Worm (Caenorhabditis elegans) whole organism, L2 larva: Measurements from ENCODE around the gene mev-1.

Source experiments
- C34F6.9 ChIP-seq: fragments of 150-350 bp; optimal IDR thresholded peaks from 2 replicates; lab custom pipeline; 2014; ENCODE audit warnings: missing biosample characterization, missing genetic modification characterization
- ZK546.5 ChIP-seq: sonication (generic microtip); optimal IDR thresholded peaks from 2 replicates; lab custom pipeline; 2017; ENCODE audit warnings: missing biosample characterization, missing genetic modification characterization
- alr-1 ChIP-seq: fragments of 150-350 bp; optimal IDR thresholded peaks from 2 replicates; lab custom pipeline; 2014; ENCODE audit warnings: missing biosample characterization, missing genetic modification characterization
- ama-1 ChIP-seq: fragments of 150-350 bp; optimal IDR thresholded peaks from 2 replicates; lab custom pipeline; 2018; ENCODE audit warnings: inconsistent platforms
- blmp-1 ChIP-seq: sonication (generic microtip); optimal IDR thresholded peaks from 2 replicates; lab custom pipeline; 2017; ENCODE audit warnings: missing genetic modification characterization, mild to moderate bottlenecking, missing compliant biosample characterization, antibody characterized with exemption, moderate library complexity; ENCODE audit not compliant: insufficient read depth
- ceh-16 ChIP-seq: fragments of 150-350 bp; optimal IDR thresholded peaks from 2 replicates; lab custom pipeline; 2014; ENCODE audit warnings: missing biosample characterization, missing genetic modification characterization
- ceh-82 ChIP-seq: fragments of 150-350 bp; optimal IDR thresholded peaks from 2 replicates; lab custom pipeline; 2014; ENCODE audit warnings: missing biosample characterization, missing genetic modification characterization
- crh-2 ChIP-seq: sonication (generic microtip); optimal IDR thresholded peaks from 2 replicates; lab custom pipeline; 2017; ENCODE audit warnings: missing biosample characterization, missing genetic modification characterization
- dmd-4 ChIP-seq: sonication (generic microtip); optimal IDR thresholded peaks from 2 replicates; lab custom pipeline; 2017; ENCODE audit warnings: missing biosample characterization, missing genetic modification characterization
- egl-27 ChIP-seq: sonication (generic microtip); optimal IDR thresholded peaks from 3 replicates; lab custom pipeline; 2017; ENCODE audit warnings: missing biosample characterization, missing genetic modification reagents, missing genetic modification characterization
- elt-1 ChIP-seq: fragments of 150-350 bp; optimal IDR thresholded peaks from 2 replicates; lab custom pipeline; 2014; ENCODE audit warnings: missing biosample characterization, missing genetic modification characterization
- elt-3 ChIP-seq: sonication (generic microtip); optimal IDR thresholded peaks from 2 replicates; lab custom pipeline; 2017; ENCODE audit warnings: missing biosample characterization, missing genetic modification characterization
- fos-1 ChIP-seq: fragments of 150-350 bp; optimal IDR thresholded peaks from 2 replicates; lab custom pipeline; 2014; ENCODE audit warnings: missing biosample characterization, missing genetic modification characterization
- gmeb-1 ChIP-seq: fragments of 150-350 bp; optimal IDR thresholded peaks from 2 replicates; lab custom pipeline; 2014; ENCODE audit warnings: missing biosample characterization, missing genetic modification characterization
- lin-11 ChIP-seq: fragments of 150-350 bp; sonication (generic microtip); optimal IDR thresholded peaks from 2 replicates; lab custom pipeline; 2014; ENCODE audit warnings: missing biosample characterization, missing genetic modification characterization, inconsistent platforms, mixed read lengths
- lin-13 ChIP-seq: fragments of 150-350 bp; optimal IDR thresholded peaks from 2 replicates; lab custom pipeline; 2014; ENCODE audit warnings: missing biosample characterization, missing genetic modification reagents, missing genetic modification characterization
- lin-39 ChIP-seq: fragments of 150-350 bp; optimal IDR thresholded peaks from 2 replicates; lab custom pipeline; 2014; ENCODE audit warnings: missing biosample characterization, missing genetic modification reagents, missing genetic modification characterization
- lsy-2 ChIP-seq, 2 experiments: fragments of 150-350 bp in 1 of 2; sonication (generic microtip) in 1 of 2; optimal IDR thresholded peaks; 2 replicates each; lab custom pipeline; 2014 to 2017; ENCODE audit warnings: missing biosample characterization in 2 of 2, missing genetic modification characterization in 2 of 2
- mab-5 ChIP-seq: fragments of 150-350 bp; optimal IDR thresholded peaks from 2 replicates; lab custom pipeline; 2014; ENCODE audit warnings: missing biosample characterization, missing genetic modification characterization
- mbf-1 ChIP-seq: sonication (generic microtip); optimal IDR thresholded peaks from 2 replicates; lab custom pipeline; 2017; ENCODE audit warnings: missing biosample characterization, missing genetic modification characterization
- mdl-1 ChIP-seq, 2 experiments: fragments of 150-350 bp in 1 of 2; sonication (generic microtip) in 1 of 2; optimal IDR thresholded peaks; 2 replicates each; lab custom pipeline; 2017; ENCODE audit warnings: missing biosample characterization in 2 of 2, missing genetic modification characterization in 2 of 2
- nhr-10 ChIP-seq: sonication (generic microtip); optimal IDR thresholded peaks from 2 replicates; lab custom pipeline; 2017; ENCODE audit warnings: missing biosample characterization, missing genetic modification characterization
- nhr-11 ChIP-seq: fragments of 150-350 bp; optimal IDR thresholded peaks from 2 replicates; lab custom pipeline; 2014; ENCODE audit warnings: missing biosample characterization, missing genetic modification characterization
- nhr-129 ChIP-seq: fragments of 150-350 bp; optimal IDR thresholded peaks from 2 replicates; lab custom pipeline; 2014; ENCODE audit warnings: missing biosample characterization, missing genetic modification characterization
- nhr-21 ChIP-seq: fragments of 150-350 bp; optimal IDR thresholded peaks from 2 replicates; lab custom pipeline; 2014; ENCODE audit warnings: missing biosample characterization, missing genetic modification characterization
- nhr-25 ChIP-seq: fragments of 150-350 bp; sonication (generic microtip); optimal IDR thresholded peaks from 3 replicates; lab custom pipeline; 2014; ENCODE audit warnings: missing biosample characterization, missing genetic modification characterization
- nhr-77 ChIP-seq: fragments of 150-350 bp; optimal IDR thresholded peaks from 2 replicates; lab custom pipeline; 2014; ENCODE audit warnings: missing biosample characterization, missing genetic modification characterization
- peb-1 ChIP-seq: fragments of 150-350 bp; optimal IDR thresholded peaks from 2 replicates; lab custom pipeline; 2014; ENCODE audit warnings: missing biosample characterization, missing genetic modification characterization
- skn-1 ChIP-seq: sonication (generic microtip); optimal IDR thresholded peaks from 2 replicates; lab custom pipeline; 2017; ENCODE audit warnings: missing biosample characterization, missing genetic modification characterization
- sma-3 ChIP-seq: sonication (generic microtip); optimal IDR thresholded peaks from 2 replicates; lab custom pipeline; 2016; ENCODE audit warnings: missing genetic modification reagents, missing genetic modification characterization, missing compliant biosample characterization
- sma-9 ChIP-seq, 2 experiments: fragments of 150-350 bp in 1 of 2; sonication (generic microtip) in 1 of 2; optimal IDR thresholded peaks; 2 replicates each; lab custom pipeline; 2014 to 2016; ENCODE audit warnings: missing genetic modification characterization in 2 of 2, mild to moderate bottlenecking in 1 of 2, missing biosample characterization in 1 of 2, missing compliant biosample characterization in 1 of 2, missing genetic modification reagents in 1 of 2, moderate library complexity in 1 of 2
- snpc-4 ChIP-seq: fragments of 150-350 bp; optimal IDR thresholded peaks from 2 replicates; lab custom pipeline; 2014; ENCODE audit warnings: missing biosample characterization, missing genetic modification characterization
- unc-55 ChIP-seq: fragments of 150-350 bp; sonication (generic microtip); optimal IDR thresholded peaks from 3 replicates; lab custom pipeline; 2014; ENCODE audit warnings: missing biosample characterization, missing genetic modification reagents, missing genetic modification characterization
- zag-1 ChIP-seq: fragments of 150-350 bp; optimal IDR thresholded peaks from 2 replicates; lab custom pipeline; 2014; ENCODE audit warnings: missing biosample characterization, missing genetic modification characterization
- ztf-1 ChIP-seq: fragments of 200-800 bp; sonication (Bioruptor generic); conservative IDR thresholded peaks from 2 replicates; pipeline ENCODE4 v1.3.6; 2022; ENCODE audit warnings: missing genetic modification characterization, missing compliant biosample characterization
- ztf-4 ChIP-seq: fragments of 150-350 bp; optimal IDR thresholded peaks from 2 replicates; lab custom pipeline; 2014; ENCODE audit warnings: missing biosample characterization, missing genetic modification characterization

Gene mev-1

ce11 chrIII:10380640-10381039 lies 46.6 kb downstream of the mev-1 start:
- no peak for TF ChIP-seq elt-3 (tag; lab: Kevin White, UChicago)
- peak; percentile 32 for TF ChIP-seq fos-1 (tag; lab: Kevin White, UChicago)
- peak; percentile 12 for TF ChIP-seq sma-9 (GFP tag; optimal IDR thresholded peaks at IDR 0.05; lab: Kevin White, UChicago)
- TF ChIP-seq sma-9 (tag; optimal IDR thresholded peaks at IDR 0.05; lab: Kevin White, UChicago): no peak
- no peak for TF ChIP-seq sma-3 (GFP tag; lab: Kevin White, UChicago)
- no peak for TF ChIP-seq zag-1 (tag; lab: Kevin White, UChicago)
- TF ChIP-seq nhr-21: no peak
- TF ChIP-seq mab-5 (tag; lab: Kevin White, UChicago): no peak
- peak; percentile 6 for TF ChIP-seq nhr-129
- no peak for TF ChIP-seq blmp-1 (tag; lab: Kevin White, UChicago)
- TF ChIP-seq egl-27 (tag; lab: Kevin White, UChicago): no peak
- TF ChIP-seq mbf-1 (tag; lab: Kevin White, UChicago): no peak
- no peak for TF ChIP-seq lin-11 (tag; lab: Kevin White, UChicago)
- peak; percentile 53 for TF ChIP-seq C34F6.9 (tag; lab: Kevin White, UChicago)
- TF ChIP-seq nhr-25 (tag; lab: Kevin White, UChicago): no peak
- TF ChIP-seq nhr-10: no peak
- TF ChIP-seq elt-1: no peak
- no peak for TF ChIP-seq lin-39 (tag; lab: Kevin White, UChicago)
- TF ChIP-seq lsy-2 (tag; optimal IDR thresholded peaks at IDR 0.05; lab: Kevin White, UChicago): peak in 1 of 2 experiments; percentile 18
- TF ChIP-seq mdl-1 (tag; optimal IDR thresholded peaks at IDR 0.05; lab: Kevin White, UChicago): no peak
- no peak for TF ChIP-seq nhr-77 (tag; lab: Kevin White, UChicago)
- no peak for TF ChIP-seq ZK546.5 (tag; lab: Kevin White, UChicago)
- no peak for TF ChIP-seq skn-1
- no peak for TF ChIP-seq ama-1 (lab: Kevin White, UChicago)
- TF ChIP-seq ztf-4 (tag; lab: Kevin White, UChicago): no peak
- no peak for TF ChIP-seq peb-1
- no peak for TF ChIP-seq ztf-1 (GFP tag; lab: Robert Waterston, UW)
- no peak for TF ChIP-seq gmeb-1 (tag; lab: Kevin White, UChicago)
- TF ChIP-seq crh-2 (tag; lab: Kevin White, UChicago): peak; percentile 0
- peak; percentile 55 for TF ChIP-seq unc-55 (GFP tag; lab: Kevin White, UChicago)
- no peak for TF ChIP-seq lin-13 (GFP tag; lab: Kevin White, UChicago)

- TF ChIP-seq blmp-1 (tag; lab: Kevin White, UChicago): no peak
- no peak for TF ChIP-seq nhr-11 (tag; lab: Kevin White, UChicago)
- no peak for TF ChIP-seq mab-5 (tag; lab: Kevin White, UChicago)
- no peak for TF ChIP-seq ztf-4 (tag; lab: Kevin White, UChicago)
- no peak for TF ChIP-seq nhr-10
- TF ChIP-seq elt-3 (tag; lab: Kevin White, UChicago): no peak
- no peak for TF ChIP-seq ceh-82 (tag; lab: Kevin White, UChicago)
- no peak for TF ChIP-seq ceh-16 (tag; lab: Kevin White, UChicago)
- no peak for TF ChIP-seq ama-1 (lab: Kevin White, UChicago)
- TF ChIP-seq alr-1 (tag; lab: Kevin White, UChicago): no peak
These were observed 47.4 kb downstream of the mev-1 start, which contains the start of gene C38H2.2 for ce11 chrIII:10381473-10381872. TSS of gene C38H2.2 (plus strand) at chrIII:10381773.

- TF ChIP-seq ztf-4 (tag; lab: Kevin White, UChicago): no peak
- TF ChIP-seq dmd-4 (tag; lab: Kevin White, UChicago): no peak
- TF ChIP-seq nhr-77 (tag; lab: Kevin White, UChicago): no peak
- TF ChIP-seq unc-55 (GFP tag; lab: Kevin White, UChicago): no peak
- TF ChIP-seq gmeb-1 (tag; lab: Kevin White, UChicago): no peak
- no peak for TF ChIP-seq snpc-4 (tag; lab: Kevin White, UChicago)
- TF ChIP-seq lin-39 (tag; lab: Kevin White, UChicago): no peak
- TF ChIP-seq C34F6.9 (tag; lab: Kevin White, UChicago): no peak
- no peak for TF ChIP-seq ZK546.5 (tag; lab: Kevin White, UChicago)
- no peak for TF ChIP-seq sma-9 (GFP tag; optimal IDR thresholded peaks at IDR 0.05; lab: Kevin White, UChicago)
- no peak for TF ChIP-seq sma-9 (tag; optimal IDR thresholded peaks at IDR 0.05; lab: Kevin White, UChicago)
- TF ChIP-seq ceh-82 (tag; lab: Kevin White, UChicago): no peak
- no peak for TF ChIP-seq nhr-11 (tag; lab: Kevin White, UChicago)
- TF ChIP-seq crh-2 (tag; lab: Kevin White, UChicago): no peak
These were observed 49.7 kb downstream of the mev-1 start for ce11 chrIII:10383804-10384203.
